Worm (Caenorhabditis elegans): Measurements from ENCODE around the gene pals-21.

Gene pals-21

ce11 chrIII:1354523-1354922, 25.9 kb downstream of the pals-21 start:
- TF ChIP-seq elt-3 (tag; optimal IDR thresholded peaks at IDR 0.05): no peak
- TF ChIP-seq nhr-43 (tag; optimal IDR thresholded peaks at IDR 0.05; ENCODE audit: poor library complexity, severe bottlenecking): no peak

ce11 chrIII:1350745-1351144, 29.7 kb downstream of the pals-21 start, which contains the start of gene Y82E9BL.3:
Gene Y82E9BL.3 (minus strand): TSS chrIII:1350845.
- no peak for TF ChIP-seq egl-27 (tag; optimal IDR thresholded peaks at IDR 0.05)
- no peak for TF ChIP-seq sea-2 (GFP tag; optimal IDR thresholded peaks at IDR 0.05)
- TF ChIP-seq mml-1 (tag; optimal IDR thresholded peaks at IDR 0.05): no peak
- no peak for TF ChIP-seq hmg-11 (tag; optimal IDR thresholded peaks at IDR 0.05)
- TF ChIP-seq nhr-25 (tag; optimal IDR thresholded peaks at IDR 0.05): no peak

- no peak for TF ChIP-seq eor-1 (tag; optimal IDR thresholded peaks at IDR 0.05)
- TF ChIP-seq nhr-11 (tag; optimal IDR thresholded peaks at IDR 0.05): no peak
- peak; percentile 38 for TF ChIP-seq elt-2 (tag; optimal IDR thresholded peaks at IDR 0.05)
- no peak for TF ChIP-seq ama-1 (optimal IDR thresholded peaks at IDR 0.05)
Measured at ce11 chrIII:1349313-1349712, 31.1 kb downstream of the pals-21 start, which contains the start of gene fbxa-25. Gene fbxa-25 (minus strand): TSS chrIII:1349450.

- TF ChIP-seq fos-1 (tag; optimal IDR thresholded peaks at IDR 0.05): no peak
- no peak for TF ChIP-seq lin-15B (tag; optimal IDR thresholded peaks at IDR 0.05)
- TF ChIP-seq nhr-77 (tag; optimal IDR thresholded peaks at IDR 0.05): no peak
- TF ChIP-seq nfya-1 (tag; optimal IDR thresholded peaks at IDR 0.05; ENCODE audit: insufficient read depth): no peak
Measured at ce11 chrIII:1347539-1347938, 32.9 kb downstream of the pals-21 start, which contains the start of gene Y82E9BL.5. Gene Y82E9BL.5 (minus strand): TSS chrIII:1347639.

- no peak for TF ChIP-seq egl-27 (tag; optimal IDR thresholded peaks at IDR 0.05)
- no peak for TF ChIP-seq nhr-43 (tag; optimal IDR thresholded peaks at IDR 0.05; ENCODE audit: poor library complexity, severe bottlenecking)
- TF ChIP-seq elt-2 (tag; optimal IDR thresholded peaks at IDR 0.05): no peak
- no peak for TF ChIP-seq nhr-23 (tag; optimal IDR thresholded peaks at IDR 0.05)
- no peak for TF ChIP-seq eor-1 (tag; optimal IDR thresholded peaks at IDR 0.05)
- TF ChIP-seq nhr-12 (tag; optimal IDR thresholded peaks at IDR 0.05): no peak
- TF ChIP-seq ceh-16 (tag; optimal IDR thresholded peaks at IDR 0.05): no peak
- TF ChIP-seq nfya-1 (tag; optimal IDR thresholded peaks at IDR 0.05; ENCODE audit: insufficient read depth): no peak
- TF ChIP-seq ztf-11 (tag; optimal IDR thresholded peaks at IDR 0.05): no peak
- TF ChIP-seq mdl-1 (tag; optimal IDR thresholded peaks at IDR 0.05): no peak
- no peak for TF ChIP-seq fkh-10 (GFP tag; optimal IDR thresholded peaks at IDR 0.05)
- TF ChIP-seq ZK546.5 (tag; optimal IDR thresholded peaks at IDR 0.05): no peak
- TF ChIP-seq nhr-76 (tag; optimal IDR thresholded peaks at IDR 0.05): no peak
- no peak for TF ChIP-seq zag-1 (tag; optimal IDR thresholded peaks at IDR 0.05)
- TF ChIP-seq nhr-11 (tag; optimal IDR thresholded peaks at IDR 0.05): no peak
Measured at ce11 chrIII:1347003-1347402, 33.4 kb downstream of the pals-21 start.

- TF ChIP-seq egl-5 (tag; optimal IDR thresholded peaks at IDR 0.05) (no peak), ceh-9 (tag; optimal IDR thresholded peaks at IDR 0.05) (no peak), ceh-16 (tag; optimal IDR thresholded peaks at IDR 0.05) (no peak)
Measured at ce11 chrIII:1345694-1346093, 34.7 kb downstream of the pals-21 start, which contains the start of gene Y82E9BL.6. Gene Y82E9BL.6 (minus strand): TSS chrIII:1345794.

ce11 chrIII:1342919-1343419, 37.5 kb downstream of the pals-21 start, which contains the start of gene fbxa-27:
Gene fbxa-27 (plus strand): TSS chrIII:1342969.
- TF ChIP-seq elt-3 (tag; optimal IDR thresholded peaks at IDR 0.05) (no peak), pha-4 (tag; optimal IDR thresholded peaks at IDR 0.05) (no peak), ztf-4 (tag; optimal IDR thresholded peaks at IDR 0.05) (no peak), lsy-12 (tag; optimal IDR thresholded peaks at IDR 0.05) (no peak), mdl-1 (tag; optimal IDR thresholded peaks at IDR 0.05) (no peak), unc-39 (tag; optimal IDR thresholded peaks at IDR 0.05) (no peak), skn-1 (tag; optimal IDR thresholded peaks at IDR 0.05) (no peak), nhr-43 (tag; optimal IDR thresholded peaks at IDR 0.05; ENCODE audit: poor library complexity, severe bottlenecking) (no peak), ceh-9 (tag; optimal IDR thresholded peaks at IDR 0.05) (no peak), elt-1 (tag; optimal IDR thresholded peaks at IDR 0.05) (no peak), aly-2 (tag; optimal IDR thresholded peaks at IDR 0.05) (no peak), unc-62 (GFP tag; optimal IDR thresholded peaks at IDR 0.05) (no peak), eor-1 (tag; optimal IDR thresholded peaks at IDR 0.05) (no peak), zag-1 (tag; optimal IDR thresholded peaks at IDR 0.05) (no peak), ceh-82 (tag; optimal IDR thresholded peaks at IDR 0.05) (no peak), mml-1 (tag; optimal IDR thresholded peaks at IDR 0.05) (no peak), nhr-28 (tag; optimal IDR thresholded peaks at IDR 0.05) (no peak), nhr-12 (tag; optimal IDR thresholded peaks at IDR 0.05) (no peak), hmg-11 (tag; optimal IDR thresholded peaks at IDR 0.05) (no peak), egl-5 (tag; optimal IDR thresholded peaks at IDR 0.05) (no peak)
